Fruit fly (Drosophila melanogaster) whole organism, prepupa: ENCODE measurements around the gene chinmo.
A peak's percentile ranks its signal among the peaks of the same experiment; 100 is the strongest.

Source experiments
- Blimp-1 ChIP-seq: fragments of 200-800 bp; sonication (Bioruptor generic); optimal IDR thresholded peaks from 3 replicates; lab custom pipeline; 2017; ENCODE audit warnings: missing biosample characterization, missing genetic modification characterization, mild to moderate bottlenecking, moderate library complexity, missing genetic modification reagents
- CG10669 ChIP-seq: fragments of 200-800 bp; sonication (Bioruptor generic); optimal IDR thresholded peaks from 3 replicates; lab custom pipeline; 2018; ENCODE audit warnings: missing biosample characterization, mild to moderate bottlenecking, missing genetic modification characterization, moderate library complexity
- CG11294 ChIP-seq: fragments of 200-800 bp; sonication (Bioruptor generic); IDR thresholded peaks from 2 replicates; pipeline ENCODE4 v1.3.6; 2022; ENCODE audit warnings: missing biosample characterization, missing genetic modification characterization
- CG11762 ChIP-seq: fragments of 200-800 bp; sonication (Bioruptor generic); optimal IDR thresholded peaks from 3 replicates; lab custom pipeline; 2016; ENCODE audit warnings: missing biosample characterization, missing genetic modification characterization; ENCODE audit not compliant: insufficient read depth
- CG15336 ChIP-seq: fragments of 200-800 bp; sonication (Bioruptor generic); IDR thresholded peaks from 2 replicates; pipeline ENCODE4 v1.3.6; 2022; ENCODE audit warnings: missing biosample characterization, missing genetic modification characterization
- CG16779 ChIP-seq: fragments of 200-800 bp; sonication (Bioruptor generic); optimal IDR thresholded peaks from 3 replicates; lab custom pipeline; 2017; ENCODE audit warnings: missing biosample characterization, mild to moderate bottlenecking, missing genetic modification characterization
- CG3032 ChIP-seq: fragments of 200-800 bp; optimal IDR thresholded peaks from 2 replicates; lab custom pipeline; 2019; ENCODE audit warnings: missing biosample characterization, mild to moderate bottlenecking, missing genetic modification characterization, moderate library complexity
- CG3919 ChIP-seq: fragments of 200-800 bp; sonication (Bioruptor generic); optimal IDR thresholded peaks from 3 replicates; lab custom pipeline; 2016; ENCODE audit warnings: missing biosample characterization, missing genetic modification characterization
- CG4318 ChIP-seq: fragments of 200-800 bp; sonication (Bioruptor generic); optimal IDR thresholded peaks from 3 replicates; lab custom pipeline; 2017; ENCODE audit warnings: missing biosample characterization, mild to moderate bottlenecking, missing genetic modification characterization
- CG6163 ChIP-seq: fragments of 200-800 bp; sonication (Bioruptor generic); IDR thresholded peaks from 3 replicates; pipeline ENCODE4 v1.3.6; 2022; ENCODE audit warnings: missing biosample characterization, missing genetic modification characterization
- CG6792 ChIP-seq: fragments of 200-800 bp; sonication (Bioruptor generic); optimal IDR thresholded peaks from 3 replicates; lab custom pipeline; 2016; ENCODE audit warnings: missing biosample characterization, missing genetic modification characterization
- CG6808 ChIP-seq: fragments of 200-800 bp; sonication (Bioruptor generic); optimal IDR thresholded peaks from 3 replicates; lab custom pipeline; 2017; ENCODE audit warnings: missing biosample characterization, missing genetic modification characterization, mild to moderate bottlenecking, moderate library complexity, missing genetic modification reagents
- CG6854 ChIP-seq: fragments of 200-800 bp; sonication (Bioruptor generic); optimal IDR thresholded peaks from 2 replicates; lab custom pipeline; 2017; ENCODE audit warnings: missing biosample characterization, mild to moderate bottlenecking, missing genetic modification characterization
- CG7368 ChIP-seq: fragments of 200-800 bp; sonication (Bioruptor generic); optimal IDR thresholded peaks from 3 replicates; lab custom pipeline; 2016; ENCODE audit warnings: missing biosample characterization, missing genetic modification characterization
- CG8119 ChIP-seq: fragments of 200-800 bp; sonication (Bioruptor generic); IDR thresholded peaks from 3 replicates; pipeline ENCODE4 v1.3.6; 2022; ENCODE audit warnings: missing biosample characterization, missing genetic modification characterization
- CG8319 ChIP-seq: fragments of 200-800 bp; sonication (Bioruptor generic); optimal IDR thresholded peaks from 3 replicates; lab custom pipeline; 2016; ENCODE audit warnings: missing biosample characterization, missing genetic modification characterization
- CG8632 ChIP-seq: fragments of 200-800 bp; sonication (Bioruptor generic); optimal IDR thresholded peaks from 3 replicates; lab custom pipeline; 2016; ENCODE audit warnings: missing biosample characterization, missing genetic modification characterization
- Eip75B ChIP-seq: fragments of 200-800 bp; sonication (Bioruptor generic); optimal IDR thresholded peaks from 3 replicates; lab custom pipeline; 2016; ENCODE audit warnings: missing biosample characterization, missing genetic modification characterization
- Eip78C ChIP-seq: fragments of 200-800 bp; sonication (Bioruptor generic); peaks from one replicate; lab custom pipeline; 2016; ENCODE audit warnings: missing biosample characterization, missing genetic modification characterization
- Eip93F ChIP-seq: fragments of 200-800 bp; sonication (Bioruptor generic); optimal IDR thresholded peaks from 2 replicates; lab custom pipeline; 2016; ENCODE audit warnings: missing biosample characterization, mild to moderate bottlenecking, missing genetic modification characterization
- Ets21C ChIP-seq: fragments of 200-800 bp; sonication (Bioruptor generic); optimal IDR thresholded peaks from 3 replicates; lab custom pipeline; 2016; ENCODE audit warnings: missing biosample characterization, missing genetic modification characterization
- Gug ChIP-seq: fragments of 200-800 bp; sonication (Bioruptor generic); IDR thresholded peaks from 2 replicates; pipeline ENCODE4 v1.3.6; 2022; ENCODE audit warnings: missing biosample characterization, missing genetic modification characterization
- Hr39 ChIP-seq: fragments of 200-800 bp; sonication (Bioruptor generic); optimal IDR thresholded peaks from 2 replicates; lab custom pipeline; 2016; ENCODE audit warnings: missing biosample characterization, missing genetic modification characterization
- Hr4 ChIP-seq: fragments of 200-800 bp; sonication (Bioruptor generic); optimal IDR thresholded peaks from 3 replicates; lab custom pipeline; 2016; ENCODE audit warnings: missing biosample characterization, missing genetic modification characterization
- Met ChIP-seq: fragments of 200-800 bp; sonication (Bioruptor generic); optimal IDR thresholded peaks from 3 replicates; lab custom pipeline; 2016; ENCODE audit warnings: missing biosample characterization, missing genetic modification characterization
- Sox15 ChIP-seq: fragments of 200-800 bp; sonication (Bioruptor generic); optimal IDR thresholded peaks from 3 replicates; lab custom pipeline; 2016; ENCODE audit warnings: missing biosample characterization, missing genetic modification characterization
- achi ChIP-seq: fragments of 200-800 bp; sonication (Bioruptor generic); optimal IDR thresholded peaks from 3 replicates; lab custom pipeline; 2016; ENCODE audit warnings: missing biosample characterization, missing genetic modification characterization
- acj6 ChIP-seq: fragments of 200-800 bp; sonication (Bioruptor generic); optimal IDR thresholded peaks from 3 replicates; lab custom pipeline; 2016; ENCODE audit warnings: missing biosample characterization, missing genetic modification characterization
- cyc ChIP-seq: fragments of 200-800 bp; sonication (Bioruptor generic); optimal IDR thresholded peaks from 3 replicates; lab custom pipeline; 2016; ENCODE audit warnings: missing biosample characterization, missing genetic modification characterization
- dsx ChIP-seq: fragments of 200-800 bp; optimal IDR thresholded peaks from 3 replicates; lab custom pipeline; 2019; ENCODE audit warnings: missing biosample characterization, mild to moderate bottlenecking, missing genetic modification characterization, moderate library complexity; ENCODE audit not compliant: poor library complexity, severe bottlenecking
- eg ChIP-seq: fragments of 200-800 bp; sonication (Bioruptor generic); IDR thresholded peaks from 3 replicates; pipeline ENCODE4 v1.3.6; 2022; ENCODE audit warnings: missing biosample characterization, missing genetic modification characterization
- esn ChIP-seq: fragments of 200-800 bp; sonication (Bioruptor generic); optimal IDR thresholded peaks from 2 replicates; lab custom pipeline; 2016; ENCODE audit warnings: missing biosample characterization, mild to moderate bottlenecking, missing genetic modification characterization, moderate library complexity
- fd59A ChIP-seq: fragments of 200-800 bp; sonication (Bioruptor generic); optimal IDR thresholded peaks from 2 replicates; lab custom pipeline; 2017; ENCODE audit warnings: missing biosample characterization, mild to moderate bottlenecking, missing genetic modification characterization, missing genetic modification reagents
- fkh ChIP-seq: fragments of 200-800 bp; sonication (Bioruptor generic); optimal IDR thresholded peaks from 3 replicates; lab custom pipeline; 2017; ENCODE audit warnings: missing biosample characterization, mild to moderate bottlenecking, missing genetic modification characterization, moderate library complexity
- net ChIP-seq: fragments of 200-800 bp; sonication (Bioruptor generic); optimal IDR thresholded peaks from 3 replicates; lab custom pipeline; 2016; ENCODE audit warnings: missing biosample characterization, missing genetic modification characterization
- pdm3 ChIP-seq: fragments of 200-800 bp; sonication (Bioruptor generic); optimal IDR thresholded peaks from 3 replicates; lab custom pipeline; 2016; ENCODE audit warnings: missing biosample characterization, missing genetic modification characterization
- spab ChIP-seq: fragments of 200-800 bp; sonication (Bioruptor generic); optimal IDR thresholded peaks from 2 replicates; lab custom pipeline; 2017; ENCODE audit warnings: missing biosample characterization, mild to moderate bottlenecking, missing genetic modification characterization, missing genetic modification reagents
- ss ChIP-seq, 2 experiments: fragments of 200-800 bp; sonication (Bioruptor generic); optimal IDR thresholded peaks; 2 replicates in 1 of 2; 3 replicates in 1 of 2; lab custom pipeline; 2017 to 2018; ENCODE audit warnings: mild to moderate bottlenecking in 2 of 2, missing biosample characterization in 2 of 2, missing genetic modification characterization in 2 of 2, moderate library complexity in 1 of 2
- svp ChIP-seq: fragments of 200-800 bp; sonication (Bioruptor generic); peaks from one replicate; lab custom pipeline; 2016; ENCODE audit warnings: missing biosample characterization, missing genetic modification characterization

Gene chinmo

DNA sequence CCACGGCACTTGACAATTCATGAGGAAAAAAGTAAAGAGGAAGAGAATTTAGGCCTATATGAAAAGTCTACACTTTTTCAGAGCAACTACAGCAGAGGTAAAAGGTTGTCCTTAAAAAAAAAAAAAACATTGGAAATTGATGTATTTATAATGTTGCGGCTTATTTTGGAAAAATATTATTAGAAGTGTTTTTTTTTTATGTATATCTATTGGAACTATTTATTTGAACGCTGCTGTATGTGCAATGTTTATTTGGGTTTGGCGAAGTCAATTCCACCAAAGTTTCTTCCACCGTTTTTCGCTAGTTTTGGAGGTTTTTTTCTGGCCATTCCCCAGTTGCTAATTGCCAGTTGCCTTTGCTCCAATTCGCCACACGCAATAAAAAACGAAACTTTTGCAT lies 4.8 kb downstream of the chinmo start:
- TF ChIP-seq CG4318 (no peak), CG6792 (no peak), CG11294 (GFP tag; lab: Robert Waterston, UW) (no peak), cyc (GFP tag; lab: Kevin White, UChicago) (no peak), CG16779 (tag; lab: Kevin White, UChicago) (no peak), CG10669 (GFP tag; lab: Kevin White, UChicago) (no peak), Eip93F (GFP tag; lab: Kevin White, UChicago) (no peak), fd59A (GFP tag; lab: Kevin White, UChicago) (no peak), Eip75B (GFP tag; lab: Kevin White, UChicago) (no peak), Blimp-1 (GFP tag; lab: Kevin White, UChicago) (no peak), CG8119 (peak; percentile 31; the same call in 1 of the 3 replicates), CG11762 (no peak), Ets21C (GFP tag; lab: Kevin White, UChicago) (no peak), CG8319 (GFP tag; lab: Kevin White, UChicago) (no peak), Hr39 (GFP tag; lab: Kevin White, UChicago) (no peak), CG3919 (GFP tag; lab: Kevin White, UChicago) (peak; percentile 0), esn (GFP tag; lab: Kevin White, UChicago) (no peak), CG8632 (GFP tag; lab: Kevin White, UChicago) (no peak), Gug (GFP tag; lab: Robert Waterston, UW) (no peak), pdm3 (GFP tag; lab: Kevin White, UChicago) (no peak), fkh (GFP tag; lab: Kevin White, UChicago) (no peak), CG15336 (peak; percentile 35; the same call in 1 of the 2 replicates), Sox15 (GFP tag; lab: Kevin White, UChicago) (no peak), CG6808 (GFP tag; lab: Kevin White, UChicago) (no peak), Eip78C (peak; percentile 61), spab (GFP tag; lab: Kevin White, UChicago) (no peak), CG6854 (GFP tag; lab: Kevin White, UChicago) (no peak), CG7368 (GFP tag; lab: Kevin White, UChicago) (no peak), CG3032 (tag; lab: Kevin White, UChicago) (no peak), eg (0 out of 3 replicates have a peak, but pooled peaks have one; percentile 29), achi (GFP tag; lab: Kevin White, UChicago) (peak; percentile 6), net (GFP tag; lab: Kevin White, UChicago) (no peak), CG6163 (GFP tag; lab: Robert Waterston, UW) (0 out of 3 replicates have a peak, but pooled peaks have one; percentile 8), dsx (GFP tag; lab: Kevin White, UChicago) (no peak), acj6 (GFP tag; lab: Kevin White, UChicago) (no peak), Met (GFP tag; lab: Kevin White, UChicago) (no peak), svp (no peak), Hr4 (GFP tag; lab: Kevin White, UChicago) (peak; percentile 10)

DNA sequence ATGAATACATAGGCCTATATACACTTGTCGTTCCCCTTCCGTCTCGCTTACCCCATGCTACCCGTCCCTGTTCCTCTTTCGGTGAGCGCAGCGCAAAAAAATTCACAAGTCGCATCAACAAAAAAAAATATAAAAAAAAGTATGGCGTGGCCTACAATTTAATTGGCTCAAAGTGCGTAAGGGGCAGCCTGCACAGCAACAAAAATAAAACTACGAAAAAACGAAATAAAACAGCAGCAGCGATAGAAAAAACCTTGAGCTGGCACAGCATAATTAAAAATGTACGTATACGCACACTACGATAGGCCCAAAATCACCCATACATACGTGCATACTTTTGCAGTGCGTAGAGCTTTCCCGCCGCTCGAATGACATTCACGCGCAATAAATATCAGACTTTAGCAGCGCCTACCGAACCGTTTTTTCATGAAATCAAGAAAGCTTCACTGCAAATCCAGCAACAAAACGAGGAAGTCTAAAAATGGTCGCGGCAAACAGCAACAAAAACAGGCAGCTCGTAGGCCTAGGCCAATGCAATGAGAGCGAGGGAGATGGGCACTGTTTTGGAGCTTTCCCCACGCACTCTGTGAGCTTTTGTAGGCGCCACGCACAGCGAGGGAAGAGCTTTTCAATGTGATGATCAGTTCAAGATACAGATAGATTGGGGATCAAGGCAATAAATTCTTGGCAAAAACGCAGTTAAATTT lies 5.9 kb downstream of the chinmo start:
- peak; percentile 17; the same call in 1 of the 3 replicates for TF ChIP-seq eg
- TF ChIP-seq CG6163 (GFP tag; lab: Robert Waterston, UW) = peak; percentile 20; the same call in 1 of the 3 replicates
- no peak for TF ChIP-seq CG3032 (tag; lab: Kevin White, UChicago)
- peak in 1 of 2 experiments; percentile 40 for TF ChIP-seq ss (GFP tag; optimal IDR thresholded peaks at IDR 0.05; lab: Kevin White, UChicago)
- TF ChIP-seq fkh (GFP tag; lab: Kevin White, UChicago) = no peak
- TF ChIP-seq dsx (GFP tag; lab: Kevin White, UChicago) = peak; percentile 12
